Fruit fly (Drosophila melanogaster) whole organism, prepupa: ENCODE data around the gene Rac2.

ENCODE experiments used
- Blimp-1 ChIP-seq: fragments of 200-800 bp; sonication (Bioruptor generic); optimal IDR thresholded peaks from 3 replicates; lab custom pipeline; 2017; ENCODE audit warnings: missing biosample characterization, missing genetic modification characterization, mild to moderate bottlenecking, moderate library complexity, missing genetic modification reagents
- CG10631 ChIP-seq: fragments of 200-800 bp; sonication (Bioruptor generic); optimal IDR thresholded peaks from 2 replicates; lab custom pipeline; 2016; ENCODE audit warnings: missing biosample characterization, missing genetic modification characterization
- CG10669 ChIP-seq: fragments of 200-800 bp; sonication (Bioruptor generic); optimal IDR thresholded peaks from 3 replicates; lab custom pipeline; 2018; ENCODE audit warnings: missing biosample characterization, mild to moderate bottlenecking, missing genetic modification characterization, moderate library complexity
- CG11762 ChIP-seq: fragments of 200-800 bp; sonication (Bioruptor generic); optimal IDR thresholded peaks from 3 replicates; lab custom pipeline; 2016; ENCODE audit warnings: missing biosample characterization, missing genetic modification characterization; ENCODE audit not compliant: insufficient read depth
- CG15336 ChIP-seq: fragments of 200-800 bp; sonication (Bioruptor generic); IDR thresholded peaks from 2 replicates; pipeline ENCODE4 v1.3.6; 2022; ENCODE audit warnings: missing biosample characterization, missing genetic modification characterization
- CG1621 ChIP-seq: fragments of 200-800 bp; sonication (Bioruptor generic); optimal IDR thresholded peaks from 3 replicates; lab custom pipeline; 2018; ENCODE audit warnings: missing biosample characterization, mild to moderate bottlenecking, missing genetic modification characterization
- CG31627 ChIP-seq: fragments of 200-800 bp; sonication (Bioruptor generic); optimal IDR thresholded peaks from 3 replicates; lab custom pipeline; 2016; ENCODE audit warnings: missing biosample characterization, missing genetic modification characterization
- CG32006 ChIP-seq: fragments of 200-800 bp; sonication (Bioruptor generic); optimal IDR thresholded peaks from 3 replicates; lab custom pipeline; 2017; ENCODE audit warnings: missing biosample characterization, mild to moderate bottlenecking, missing genetic modification characterization
- CG3919 ChIP-seq: fragments of 200-800 bp; sonication (Bioruptor generic); optimal IDR thresholded peaks from 3 replicates; lab custom pipeline; 2016; ENCODE audit warnings: missing biosample characterization, missing genetic modification characterization
- CG6276 ChIP-seq: fragments of 200-800 bp; sonication (Bioruptor generic); optimal IDR thresholded peaks from 2 replicates; lab custom pipeline; 2017; ENCODE audit warnings: missing biosample characterization, mild to moderate bottlenecking, missing genetic modification characterization
- CG6792 ChIP-seq: fragments of 200-800 bp; sonication (Bioruptor generic); optimal IDR thresholded peaks from 3 replicates; lab custom pipeline; 2016; ENCODE audit warnings: missing biosample characterization, missing genetic modification characterization
- CG6808 ChIP-seq: fragments of 200-800 bp; sonication (Bioruptor generic); optimal IDR thresholded peaks from 3 replicates; lab custom pipeline; 2017; ENCODE audit warnings: missing biosample characterization, missing genetic modification characterization, mild to moderate bottlenecking, moderate library complexity, missing genetic modification reagents
- CG7368 ChIP-seq: fragments of 200-800 bp; sonication (Bioruptor generic); optimal IDR thresholded peaks from 3 replicates; lab custom pipeline; 2016; ENCODE audit warnings: missing biosample characterization, missing genetic modification characterization
- CG8632 ChIP-seq: fragments of 200-800 bp; sonication (Bioruptor generic); optimal IDR thresholded peaks from 3 replicates; lab custom pipeline; 2016; ENCODE audit warnings: missing biosample characterization, missing genetic modification characterization
- Eip78C ChIP-seq: fragments of 200-800 bp; sonication (Bioruptor generic); peaks from one replicate; lab custom pipeline; 2016; ENCODE audit warnings: missing biosample characterization, missing genetic modification characterization
- Ets21C ChIP-seq: fragments of 200-800 bp; sonication (Bioruptor generic); optimal IDR thresholded peaks from 3 replicates; lab custom pipeline; 2016; ENCODE audit warnings: missing biosample characterization, missing genetic modification characterization
- Gug ChIP-seq: fragments of 200-800 bp; sonication (Bioruptor generic); IDR thresholded peaks from 2 replicates; pipeline ENCODE4 v1.3.6; 2022; ENCODE audit warnings: missing biosample characterization, missing genetic modification characterization
- Hr39 ChIP-seq: fragments of 200-800 bp; sonication (Bioruptor generic); optimal IDR thresholded peaks from 2 replicates; lab custom pipeline; 2016; ENCODE audit warnings: missing biosample characterization, missing genetic modification characterization
- Hr4 ChIP-seq: fragments of 200-800 bp; sonication (Bioruptor generic); optimal IDR thresholded peaks from 3 replicates; lab custom pipeline; 2016; ENCODE audit warnings: missing biosample characterization, missing genetic modification characterization
- Lpt ChIP-seq: fragments of 200-800 bp; sonication (Bioruptor generic); optimal IDR thresholded peaks from 3 replicates; lab custom pipeline; 2016; ENCODE audit warnings: missing biosample characterization, missing genetic modification characterization
- Met ChIP-seq: fragments of 200-800 bp; sonication (Bioruptor generic); optimal IDR thresholded peaks from 3 replicates; lab custom pipeline; 2016; ENCODE audit warnings: missing biosample characterization, missing genetic modification characterization
- Smox ChIP-seq: fragments of 200-800 bp; sonication (Bioruptor generic); optimal IDR thresholded peaks from 3 replicates; lab custom pipeline; 2016; ENCODE audit warnings: missing biosample characterization, missing genetic modification characterization
- achi ChIP-seq: fragments of 200-800 bp; sonication (Bioruptor generic); optimal IDR thresholded peaks from 3 replicates; lab custom pipeline; 2016; ENCODE audit warnings: missing biosample characterization, missing genetic modification characterization
- acj6 ChIP-seq: fragments of 200-800 bp; sonication (Bioruptor generic); optimal IDR thresholded peaks from 3 replicates; lab custom pipeline; 2016; ENCODE audit warnings: missing biosample characterization, missing genetic modification characterization
- dsx ChIP-seq: fragments of 200-800 bp; optimal IDR thresholded peaks from 3 replicates; lab custom pipeline; 2019; ENCODE audit warnings: missing biosample characterization, mild to moderate bottlenecking, missing genetic modification characterization, moderate library complexity; ENCODE audit not compliant: poor library complexity, severe bottlenecking
- eg ChIP-seq: fragments of 200-800 bp; sonication (Bioruptor generic); IDR thresholded peaks from 3 replicates; pipeline ENCODE4 v1.3.6; 2022; ENCODE audit warnings: missing biosample characterization, missing genetic modification characterization
- esn ChIP-seq: fragments of 200-800 bp; sonication (Bioruptor generic); optimal IDR thresholded peaks from 2 replicates; lab custom pipeline; 2016; ENCODE audit warnings: missing biosample characterization, mild to moderate bottlenecking, missing genetic modification characterization, moderate library complexity
- fd85E ChIP-seq: fragments of 200-800 bp; sonication (Bioruptor generic); optimal IDR thresholded peaks from 3 replicates; lab custom pipeline; 2016; ENCODE audit warnings: missing biosample characterization, missing genetic modification characterization
- fkh ChIP-seq: fragments of 200-800 bp; sonication (Bioruptor generic); optimal IDR thresholded peaks from 3 replicates; lab custom pipeline; 2017; ENCODE audit warnings: missing biosample characterization, mild to moderate bottlenecking, missing genetic modification characterization, moderate library complexity
- spab ChIP-seq: fragments of 200-800 bp; sonication (Bioruptor generic); optimal IDR thresholded peaks from 2 replicates; lab custom pipeline; 2017; ENCODE audit warnings: missing biosample characterization, mild to moderate bottlenecking, missing genetic modification characterization, missing genetic modification reagents
- ss ChIP-seq, 2 experiments: fragments of 200-800 bp; sonication (Bioruptor generic); optimal IDR thresholded peaks; 2 replicates in 1 of 2; 3 replicates in 1 of 2; lab custom pipeline; 2017 to 2018; ENCODE audit warnings: mild to moderate bottlenecking in 2 of 2, missing biosample characterization in 2 of 2, missing genetic modification characterization in 2 of 2, moderate library complexity in 1 of 2
- svp ChIP-seq: fragments of 200-800 bp; sonication (Bioruptor generic); peaks from one replicate; lab custom pipeline; 2016; ENCODE audit warnings: missing biosample characterization, missing genetic modification characterization
- topi ChIP-seq: fragments of 200-800 bp; sonication (Bioruptor generic); optimal IDR thresholded peaks from 3 replicates; lab custom pipeline; 2016; ENCODE audit warnings: missing biosample characterization, missing genetic modification characterization
- vri ChIP-seq: fragments of 200-800 bp; sonication (Bioruptor generic); optimal IDR thresholded peaks from 3 replicates; lab custom pipeline; 2016; ENCODE audit warnings: missing biosample characterization, mild to moderate bottlenecking, missing genetic modification characterization

Gene Rac2

DNA sequence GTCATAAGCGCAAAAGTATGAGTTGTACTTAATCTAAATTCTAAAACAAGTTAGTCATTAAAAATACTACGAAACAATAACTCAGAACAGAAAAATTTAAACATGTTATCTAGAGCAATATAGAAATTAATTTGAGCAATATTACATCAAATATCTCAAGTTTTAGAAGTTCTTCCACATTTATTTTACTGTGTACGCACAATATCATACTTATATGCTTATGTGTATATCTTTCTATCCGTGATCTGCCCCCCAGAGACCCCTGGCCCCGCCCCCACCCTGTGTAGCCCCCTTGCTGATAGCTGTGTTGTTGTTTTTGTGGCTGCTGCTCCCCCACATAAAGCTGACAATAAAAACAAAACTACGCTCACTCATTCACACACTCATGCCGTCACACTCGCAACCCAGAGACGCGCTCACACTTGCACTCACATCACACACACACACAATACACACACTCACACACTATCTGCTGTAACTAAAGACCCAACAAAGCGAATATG lies 1.6 kb downstream of the Rac2 start (continued):
- no peak for TF ChIP-seq Blimp-1 (GFP tag; lab: Kevin White, UChicago)
- TF ChIP-seq Hr4 (GFP tag; lab: Kevin White, UChicago), result no peak
- peak; percentile 20 for TF ChIP-seq CG10631 (GFP tag; lab: Kevin White, UChicago)
- TF ChIP-seq Gug (GFP tag; lab: Robert Waterston, UW), result peak; percentile 68
- peak; percentile 63 for TF ChIP-seq CG6808
- TF ChIP-seq CG15336 (GFP tag; lab: Robert Waterston, UW), result no peak; the same call in none of the 2 replicates
- no peak for TF ChIP-seq esn
- TF ChIP-seq eg (GFP tag; lab: Robert Waterston, UW), result peak; percentile 78
- peak; percentile 44 for TF ChIP-seq Lpt (GFP tag; lab: Kevin White, UChicago)
- no peak for TF ChIP-seq CG7368 (GFP tag; lab: Kevin White, UChicago)

DNA sequence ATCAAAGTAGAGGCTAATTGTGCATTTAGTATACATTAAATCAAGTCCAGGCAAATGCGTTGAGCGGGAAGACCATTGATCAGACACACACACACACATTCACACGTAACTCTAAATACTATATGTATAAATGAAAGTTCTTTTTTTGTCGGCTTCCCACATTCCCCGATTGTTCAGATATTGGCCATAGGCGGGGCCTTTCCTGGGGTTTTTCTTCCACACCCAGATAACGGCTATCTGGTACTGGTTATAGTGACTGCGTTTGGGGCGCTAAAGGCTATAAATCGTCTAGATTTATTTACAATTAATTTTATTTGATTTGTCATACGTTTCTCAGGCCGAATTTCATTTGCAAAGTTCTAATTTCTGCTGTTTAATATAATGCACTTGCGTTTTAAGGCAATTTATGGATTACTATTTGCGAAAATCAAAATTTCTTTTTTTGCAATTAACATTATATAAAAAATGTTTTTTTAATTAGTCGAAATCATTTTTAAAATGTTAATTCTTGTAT lies 2.1 kb downstream of the Rac2 start:
- TF ChIP-seq spab (GFP tag; lab: Kevin White, UChicago) (no peak), Eip78C (GFP tag; lab: Kevin White, UChicago) (peak; percentile 70), achi (GFP tag; lab: Kevin White, UChicago) (no peak), fkh (GFP tag; lab: Kevin White, UChicago) (no peak), Lpt (GFP tag; lab: Kevin White, UChicago) (no peak), eg (GFP tag; lab: Robert Waterston, UW) (no peak), svp (GFP tag; lab: Kevin White, UChicago) (no peak), vri (peak; percentile 2), fd85E (GFP tag; lab: Kevin White, UChicago) (no peak), acj6 (no peak)

- TF ChIP-seq svp (GFP tag; lab: Kevin White, UChicago) (peak; percentile 19), topi (no peak)
Measured at dm6 chr3L:7432265-7432664, 2.7 kb downstream of the Rac2 start.

DNA sequence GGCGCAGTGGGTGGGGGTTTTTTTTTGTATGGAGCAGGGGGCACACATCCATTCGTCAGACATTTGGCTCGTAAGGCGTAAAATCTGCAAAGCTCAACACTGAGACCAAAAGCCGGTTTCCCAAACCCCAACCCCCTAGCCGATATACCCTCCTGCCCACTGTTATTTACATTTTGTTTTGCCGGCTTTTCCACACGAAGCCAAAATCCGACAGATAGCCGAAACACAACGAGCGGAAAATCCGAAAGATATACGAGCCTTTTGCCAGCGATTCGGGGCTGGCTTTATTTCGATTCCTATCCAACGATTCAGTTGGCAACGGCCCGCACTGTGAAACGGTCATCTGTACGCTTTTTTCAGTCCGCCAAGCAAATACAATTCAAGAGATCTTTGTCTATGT lies 11.5 kb downstream of the Rac2 start, which contains the start of gene CG42458:
TSS of gene CG42458 (plus strand) at position 311 of the 400 bp plus-strand sequence.
- peak; percentile 37 for TF ChIP-seq fkh (GFP tag; lab: Kevin White, UChicago)
- peak in 1 of 2 experiments; percentile 34 for TF ChIP-seq ss (GFP tag; optimal IDR thresholded peaks at IDR 0.05; lab: Kevin White, UChicago)
- no peak for TF ChIP-seq Smox
- no peak for TF ChIP-seq CG6792 (GFP tag; lab: Kevin White, UChicago)
- TF ChIP-seq CG6276 (GFP tag; lab: Kevin White, UChicago), result peak; percentile 30
- peak; percentile 29; the same call in 1 of the 3 replicates for TF ChIP-seq eg (GFP tag; lab: Robert Waterston, UW)

dm6 chr3L:7422578-7422977 lies 12.4 kb downstream of the Rac2 start:
- TF ChIP-seq CG32006 (GFP tag; lab: Kevin White, UChicago) (no peak), eg (GFP tag; lab: Robert Waterston, UW) (0 out of 3 replicates have a peak, but pooled peaks have one; percentile 16)

DNA sequence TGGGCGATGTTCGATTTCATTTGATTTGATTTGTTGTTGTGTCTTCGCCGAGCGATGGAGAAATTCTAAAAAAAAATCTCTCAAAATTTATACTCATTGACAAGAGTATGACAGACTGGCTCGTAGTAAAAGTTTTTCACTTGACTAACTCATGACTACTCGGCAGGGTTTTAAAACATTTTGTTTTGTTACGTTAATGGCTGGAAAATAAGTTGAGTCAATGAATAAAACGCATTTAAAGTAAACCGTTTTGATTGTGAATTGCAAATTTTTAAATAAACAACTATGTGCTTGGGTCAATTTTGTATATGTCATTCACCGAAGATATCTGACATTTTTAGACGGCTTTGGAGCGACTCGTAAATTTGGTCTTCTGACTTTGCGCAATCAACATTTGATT lies 30.9 kb downstream of the Rac2 start, which contains the start of gene CG8560:
TSS of gene CG8560 (minus strand) at position 101 of the 400 bp plus-strand sequence.
- TF ChIP-seq Ets21C (GFP tag; lab: Kevin White, UChicago) (no peak), achi (GFP tag; lab: Kevin White, UChicago) (no peak), acj6 (no peak), CG10669 (no peak), CG1621 (tag; lab: Kevin White, UChicago) (no peak), dsx (no peak), Hr39 (GFP tag; lab: Kevin White, UChicago) (no peak), Met (no peak), spab (GFP tag; lab: Kevin White, UChicago) (no peak), CG11762 (no peak), svp (GFP tag; lab: Kevin White, UChicago) (no peak), CG6276 (GFP tag; lab: Kevin White, UChicago) (no peak), CG8632 (GFP tag; lab: Kevin White, UChicago) (no peak), Smox (no peak), CG32006 (GFP tag; lab: Kevin White, UChicago) (no peak), CG3919 (GFP tag; lab: Kevin White, UChicago) (no peak), Eip78C (GFP tag; lab: Kevin White, UChicago) (no peak), topi (no peak), CG31627 (GFP tag; lab: Kevin White, UChicago) (no peak)
